Worm (Caenorhabditis elegans) whole organism, L4 larva: ENCODE data around the gene swp-1.

Source experiments
- F26F4.8 ChIP-seq: fragments of 200-800 bp; sonication (Bioruptor generic); conservative IDR thresholded peaks from 2 replicates; pipeline ENCODE4 v1.3.6; 2022; ENCODE audit warnings: missing genetic modification characterization, missing compliant biosample characterization
- F44E2.7 ChIP-seq: fragments of 200-800 bp; sonication (Bioruptor generic); IDR thresholded peaks from 2 replicates; pipeline ENCODE4 v2.1.2; 2022; ENCODE audit warnings: missing genetic modification characterization, missing compliant biosample characterization
- T20F7.1 ChIP-seq: fragments of 200-800 bp; sonication (Bioruptor generic); optimal IDR thresholded peaks from 2 replicates; lab custom pipeline; 2018; ENCODE audit warnings: mild to moderate bottlenecking, missing genetic modification characterization, missing compliant biosample characterization
- T26A8.4 ChIP-seq: fragments of 200-800 bp; sonication (Bioruptor generic); IDR thresholded peaks from 2 replicates; pipeline ENCODE4 v1.3.6; 2022; ENCODE audit warnings: missing genetic modification characterization, missing compliant biosample characterization
- Y5F2A.4 ChIP-seq: fragments of 200-800 bp; sonication (Bioruptor generic); optimal IDR thresholded peaks from 2 replicates; lab custom pipeline; 2018; ENCODE audit warnings: mild to moderate bottlenecking, missing genetic modification characterization, missing compliant biosample characterization
- ZK546.5 ChIP-seq, 2 experiments: sonication (generic microtip); optimal IDR thresholded peaks; 2 replicates each; lab custom pipeline; 2017; ENCODE audit warnings: missing biosample characterization in 2 of 2, missing genetic modification characterization in 2 of 2
- aha-1 ChIP-seq: fragments of 150-350 bp; peaks from one replicate; lab custom pipeline; 2014; ENCODE audit warnings: missing biosample characterization, missing genetic modification characterization
- ceh-28 ChIP-seq: fragments of 150-350 bp; optimal IDR thresholded peaks from 2 replicates; lab custom pipeline; 2014; ENCODE audit warnings: missing biosample characterization, missing genetic modification reagents, missing genetic modification characterization
- ceh-32 ChIP-seq: sonication (generic microtip); optimal IDR thresholded peaks from 2 replicates; lab custom pipeline; 2016; ENCODE audit warnings: mild to moderate bottlenecking, missing genetic modification characterization, missing compliant biosample characterization; ENCODE audit not compliant: poor library complexity
- ceh-44 ChIP-seq: fragments of 200-800 bp; sonication (Bioruptor generic); IDR thresholded peaks from 2 replicates; pipeline ENCODE4 v1.3.6; 2022; ENCODE audit warnings: missing genetic modification reagents, missing genetic modification characterization, missing compliant biosample characterization
- ceh-62 ChIP-seq: sonication (generic microtip); optimal IDR thresholded peaks from 2 replicates; lab custom pipeline; 2017; ENCODE audit warnings: missing biosample characterization, missing genetic modification characterization
- ceh-82 ChIP-seq: sonication (generic microtip); optimal IDR thresholded peaks from 2 replicates; lab custom pipeline; 2017; ENCODE audit warnings: missing biosample characterization, missing genetic modification characterization
- ctbp-1 ChIP-seq: fragments of 200-800 bp; sonication (Bioruptor generic); IDR thresholded peaks from 2 replicates; pipeline ENCODE4 v1.3.6; 2022; ENCODE audit warnings: missing genetic modification reagents, missing genetic modification characterization, missing compliant biosample characterization
- daf-12 ChIP-seq: fragments of 150-350 bp; optimal IDR thresholded peaks from 2 replicates; lab custom pipeline; 2014; ENCODE audit warnings: missing biosample characterization, missing genetic modification reagents, missing genetic modification characterization
- daf-19 ChIP-seq: fragments of 200-800 bp; sonication (Bioruptor generic); conservative IDR thresholded peaks from 2 replicates; pipeline ENCODE4 v1.3.6; 2022; ENCODE audit warnings: missing genetic modification characterization, missing compliant biosample characterization
- dmd-9 ChIP-seq: fragments of 200-800 bp; sonication (Bioruptor generic); IDR thresholded peaks from 2 replicates; pipeline ENCODE4 v1.3.6; 2022; ENCODE audit warnings: missing genetic modification reagents, missing genetic modification characterization, missing compliant biosample characterization
- dpl-1 ChIP-seq: fragments of 150-350 bp; optimal IDR thresholded peaks from 2 replicates; lab custom pipeline; 2014; ENCODE audit warnings: missing biosample characterization, missing genetic modification reagents, missing genetic modification characterization
- duxl-1 ChIP-seq: sonication (generic microtip); optimal IDR thresholded peaks from 2 replicates; lab custom pipeline; 2016; ENCODE audit warnings: mild to moderate bottlenecking, missing genetic modification characterization, moderate library complexity, missing compliant biosample characterization; ENCODE audit not compliant: poor library complexity
- dve-1 ChIP-seq: sonication (generic microtip); optimal IDR thresholded peaks from 2 replicates; lab custom pipeline; 2017; ENCODE audit warnings: antibody characterized with exemption, mild to moderate bottlenecking, missing genetic modification characterization, missing compliant biosample characterization; ENCODE audit not compliant: insufficient read depth
- egl-27 ChIP-seq: sonication (generic microtip); optimal IDR thresholded peaks from 3 replicates; lab custom pipeline; 2017; ENCODE audit warnings: missing biosample characterization, missing genetic modification reagents, missing genetic modification characterization
- hif-1 ChIP-seq, 2 experiments: sonication (generic microtip); optimal IDR thresholded peaks; 2 replicates each; lab custom pipeline; 2016 to 2017; ENCODE audit warnings: missing compliant biosample characterization in 2 of 2, missing genetic modification characterization in 2 of 2, missing genetic modification reagents in 2 of 2, missing genotype in 2 of 2, mild to moderate bottlenecking in 1 of 2
- hlh-30 ChIP-seq: sonication (generic microtip); optimal IDR thresholded peaks from 2 replicates; lab custom pipeline; 2017; ENCODE audit warnings: antibody characterized with exemption, mild to moderate bottlenecking, missing genetic modification characterization, missing compliant biosample characterization; ENCODE audit not compliant: insufficient read depth
- jun-1 ChIP-seq: fragments of 150-350 bp; optimal IDR thresholded peaks from 2 replicates; lab custom pipeline; 2014; ENCODE audit warnings: missing biosample characterization, missing genetic modification reagents, missing genetic modification characterization
- lin-15B ChIP-seq: fragments of 150-350 bp; sonication (generic microtip); optimal IDR thresholded peaks from 3 replicates; lab custom pipeline; 2014; ENCODE audit warnings: missing biosample characterization, missing genetic modification characterization
- lin-29 ChIP-seq: fragments of 200-800 bp; sonication (Bioruptor generic); IDR thresholded peaks from 2 replicates; pipeline ENCODE4 v1.3.6; 2022; ENCODE audit warnings: missing genetic modification reagents, missing genetic modification characterization, missing compliant biosample characterization
- lsy-2 ChIP-seq, 2 experiments: fragments of 150-350 bp in 1 of 2; sonication (generic microtip) in 1 of 2; optimal IDR thresholded peaks; 2 replicates each; lab custom pipeline; 2014 to 2017; ENCODE audit warnings: missing biosample characterization in 2 of 2, missing genetic modification characterization in 2 of 2
- mep-1 ChIP-seq: fragments of 150-350 bp; sonication (generic microtip); optimal IDR thresholded peaks from 3 replicates; lab custom pipeline; 2014; ENCODE audit warnings: missing biosample characterization, missing genetic modification characterization
- mes-2 ChIP-seq: sonication (generic microtip); optimal IDR thresholded peaks from 2 replicates; lab custom pipeline; 2016; ENCODE audit warnings: missing genotype, mild to moderate bottlenecking, missing genetic modification characterization, missing compliant biosample characterization; ENCODE audit not compliant: poor library complexity, severe bottlenecking
- mxl-2 ChIP-seq: fragments of 200-800 bp; sonication (Bioruptor generic); conservative IDR thresholded peaks from 2 replicates; pipeline ENCODE4 v1.3.6; 2022; ENCODE audit warnings: missing genetic modification reagents, missing genetic modification characterization, missing compliant biosample characterization
- mxl-3 ChIP-seq: fragments of 200-800 bp; sonication (Bioruptor generic); optimal IDR thresholded peaks from 2 replicates; lab custom pipeline; 2018; ENCODE audit warnings: mild to moderate bottlenecking, missing genetic modification characterization, missing compliant biosample characterization
- nhr-10 ChIP-seq: fragments of 150-350 bp; optimal IDR thresholded peaks from 2 replicates; lab custom pipeline; 2014; ENCODE audit warnings: missing biosample characterization, missing genetic modification characterization
- nhr-237 ChIP-seq: sonication (generic microtip); optimal IDR thresholded peaks from 2 replicates; lab custom pipeline; 2017; ENCODE audit warnings: missing biosample characterization, missing genetic modification characterization
- nhr-48 ChIP-seq: sonication (generic microtip); optimal IDR thresholded peaks from 2 replicates; lab custom pipeline; 2016; ENCODE audit warnings: mild to moderate bottlenecking, missing genetic modification characterization, missing compliant biosample characterization
- nhr-6 ChIP-seq: fragments of 150-350 bp; optimal IDR thresholded peaks from 2 replicates; lab custom pipeline; 2014; ENCODE audit warnings: missing biosample characterization, missing genetic modification characterization
- nhr-76 ChIP-seq: fragments of 150-350 bp; optimal IDR thresholded peaks from 2 replicates; lab custom pipeline; 2014; ENCODE audit warnings: missing biosample characterization, missing genetic modification characterization
- nhr-77 ChIP-seq: fragments of 150-350 bp; optimal IDR thresholded peaks from 2 replicates; lab custom pipeline; 2014; ENCODE audit warnings: missing biosample characterization, missing genetic modification characterization
- pqm-1 ChIP-seq: sonication (generic microtip); optimal IDR thresholded peaks from 2 replicates; lab custom pipeline; 2017; ENCODE audit warnings: missing biosample characterization, missing genetic modification characterization
- saeg-2 ChIP-seq: fragments of 200-800 bp; sonication (Bioruptor generic); IDR thresholded peaks from 2 replicates; pipeline ENCODE4 v1.3.6; 2022; ENCODE audit warnings: missing genetic modification reagents, missing genetic modification characterization, missing compliant biosample characterization
- set-16 ChIP-seq: fragments of 200-800 bp; sonication (Bioruptor generic); IDR thresholded peaks from 2 replicates; pipeline ENCODE4 v1.3.6; 2022; ENCODE audit warnings: missing genetic modification reagents, missing genetic modification characterization, missing compliant biosample characterization
- spr-3 ChIP-seq: fragments of 200-800 bp; sonication (Bioruptor generic); optimal IDR thresholded peaks from 2 replicates; lab custom pipeline; 2018; ENCODE audit warnings: mild to moderate bottlenecking, missing genetic modification characterization, missing compliant biosample characterization
- tag-97 ChIP-seq: fragments of 200-800 bp; sonication (Bioruptor generic); IDR thresholded peaks from 2 replicates; pipeline ENCODE4 v1.3.6; 2022; ENCODE audit warnings: missing genetic modification characterization, missing compliant biosample characterization
- vab-7 ChIP-seq: fragments of 200-800 bp; sonication (Bioruptor generic); IDR thresholded peaks from 2 replicates; pipeline ENCODE4 v1.3.6; 2022; ENCODE audit warnings: missing genetic modification reagents, missing genetic modification characterization, missing compliant biosample characterization
- zfp-2 ChIP-seq: sonication (generic microtip); optimal IDR thresholded peaks from 2 replicates; lab custom pipeline; 2016; ENCODE audit warnings: mild to moderate bottlenecking, missing genetic modification characterization, missing compliant biosample characterization
- zfp-3 ChIP-seq: fragments of 200-800 bp; sonication (Bioruptor generic); conservative IDR thresholded peaks from 2 replicates; pipeline ENCODE4 v1.3.6; 2022; ENCODE audit warnings: missing genetic modification reagents, missing genetic modification characterization, missing compliant biosample characterization
- ztf-7 ChIP-seq: fragments of 150-350 bp; optimal IDR thresholded peaks from 2 replicates; lab custom pipeline; 2014; ENCODE audit warnings: missing biosample characterization, missing genetic modification characterization

Gene swp-1

DNA sequence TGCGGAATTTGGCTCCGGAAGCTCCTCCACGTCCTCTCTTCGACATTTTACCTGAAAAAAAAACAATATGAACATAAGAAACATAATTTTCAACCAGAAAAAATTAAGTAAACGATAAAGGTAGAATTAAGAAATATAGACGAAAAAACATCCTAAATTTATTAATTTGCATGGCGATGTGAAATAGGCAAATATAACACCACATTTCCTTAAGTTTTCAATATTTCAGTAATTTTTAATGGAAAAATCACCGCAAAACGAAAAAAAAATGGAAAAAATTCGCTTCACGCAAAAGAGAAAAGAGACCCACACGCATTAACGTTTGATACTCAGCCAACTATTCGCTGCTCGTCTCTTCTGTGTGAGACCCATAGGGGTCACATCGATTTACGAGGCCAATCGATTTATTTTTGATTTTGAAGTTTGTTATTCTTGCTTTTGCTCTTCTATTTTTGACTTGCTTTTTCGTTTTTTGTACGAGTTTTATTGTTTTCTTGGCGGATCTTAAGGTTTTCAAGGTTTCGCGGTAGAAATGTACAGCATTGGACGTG is 827 bp upstream of the swp-1 start, which contains the start of gene rpl-23 (continued):
- peak; percentile 13 for TF ChIP-seq nhr-48 (tag; lab: Kevin White, UChicago)
- no peak for TF ChIP-seq set-16 (GFP tag; lab: Robert Waterston, UW)
- no peak for TF ChIP-seq spr-3 (GFP tag; lab: Kevin White, UChicago)
- no peak for TF ChIP-seq lin-29 (GFP tag; lab: Robert Waterston, UW)
- no peak for TF ChIP-seq nhr-76 (tag; lab: Kevin White, UChicago)

DNA sequence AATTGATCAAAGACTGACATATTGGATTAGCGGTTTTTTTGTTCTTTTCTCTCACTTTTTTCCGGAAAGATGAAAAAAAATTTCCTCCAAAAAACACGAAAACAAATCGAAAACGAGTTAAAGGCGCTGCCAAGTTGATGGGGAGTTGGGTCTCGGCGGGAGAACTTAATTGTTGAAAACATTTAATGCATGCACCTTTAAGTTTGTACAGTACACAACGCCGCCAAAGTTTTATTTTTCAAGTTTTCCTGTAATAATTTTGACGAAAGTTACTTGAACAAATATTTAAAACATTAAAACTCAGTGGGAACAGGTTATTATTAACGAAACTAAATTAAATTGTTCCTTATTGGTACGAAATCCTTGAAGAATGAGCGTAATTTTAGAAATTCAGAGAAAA is 3.8 kb downstream of the swp-1 start:
- no peak for TF ChIP-seq ZK546.5 (tag; optimal IDR thresholded peaks at IDR 0.05; lab: Kevin White, UChicago)
- no peak for TF ChIP-seq daf-19
- TF ChIP-seq ceh-32: no peak
- no peak for TF ChIP-seq ceh-28 (tag; lab: Kevin White, UChicago)
- no peak for TF ChIP-seq lsy-2 (tag; optimal IDR thresholded peaks at IDR 0.05; lab: Kevin White, UChicago)
- TF ChIP-seq dmd-9 (GFP tag; lab: Robert Waterston, UW): no peak
- TF ChIP-seq ceh-82 (tag; lab: Kevin White, UChicago): no peak
- TF ChIP-seq nhr-76 (tag; lab: Kevin White, UChicago): no peak
- TF ChIP-seq saeg-2 (GFP tag; lab: Robert Waterston, UW): no peak

DNA sequence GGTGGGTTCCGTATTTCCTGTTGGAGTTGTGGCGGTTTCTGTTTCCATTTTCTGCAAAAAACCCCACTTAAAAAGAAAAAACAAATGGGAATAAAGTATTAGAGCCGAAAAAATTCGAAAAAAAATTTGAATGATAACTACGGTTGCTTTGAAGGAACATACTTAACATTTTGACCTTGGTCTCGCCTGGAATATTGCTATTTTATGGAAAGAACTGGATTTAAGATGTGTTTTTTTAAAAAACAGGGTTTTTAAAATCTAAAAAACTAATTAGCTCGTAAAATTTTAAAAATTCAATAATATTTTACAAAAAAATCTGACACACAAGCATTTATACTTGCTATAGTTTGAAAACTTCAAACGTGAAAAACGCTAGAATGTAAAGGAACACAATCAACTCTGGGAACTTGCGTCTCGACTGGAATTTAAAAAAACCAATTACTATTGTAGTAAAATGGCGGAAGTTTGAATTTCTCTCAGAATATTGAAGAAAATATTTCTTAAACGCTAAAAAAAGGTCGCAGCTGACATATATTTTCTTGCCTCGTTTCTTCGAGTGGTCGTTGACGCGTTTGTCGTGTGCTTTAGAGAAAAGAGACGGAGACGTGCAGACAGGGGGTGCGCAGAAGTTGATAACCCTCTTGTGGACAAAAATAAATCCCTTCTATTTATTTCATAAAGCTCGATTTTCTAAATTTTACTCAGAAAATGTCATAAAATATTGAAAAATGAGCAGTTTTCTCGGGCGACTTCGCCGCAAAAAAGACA is 7.2 kb downstream of the swp-1 start, which contains the start of the genes lgg-3 and rgs-5:
Gene lgg-3 (minus strand): TSS at position 51 of the 768 bp plus-strand sequence.
Gene rgs-5 (plus strand): TSS at position 593 of the 768 bp plus-strand sequence.
- no peak for TF ChIP-seq ceh-82 (tag; lab: Kevin White, UChicago)
- no peak for TF ChIP-seq mxl-3 (GFP tag; lab: Kevin White, UChicago)
- no peak for TF ChIP-seq zfp-2 (tag; lab: Kevin White, UChicago)
- no peak for TF ChIP-seq duxl-1
- TF ChIP-seq Y5F2A.4: no peak
- no peak for TF ChIP-seq ZK546.5 (tag; optimal IDR thresholded peaks at IDR 0.05; lab: Kevin White, UChicago)
- TF ChIP-seq egl-27 (tag; lab: Kevin White, UChicago): no peak
- no peak for TF ChIP-seq nhr-10 (tag; lab: Kevin White, UChicago)
- no peak for TF ChIP-seq T20F7.1 (GFP tag; lab: Kevin White, UChicago)
- TF ChIP-seq nhr-77 (tag; lab: Kevin White, UChicago): no peak
- TF ChIP-seq dve-1 (tag; lab: Kevin White, UChicago): peak; percentile 1
- TF ChIP-seq mxl-2: no peak
- no peak for TF ChIP-seq ztf-7 (tag; lab: Kevin White, UChicago)
- TF ChIP-seq nhr-237 (tag; lab: Kevin White, UChicago): no peak
- no peak for TF ChIP-seq ceh-44
- no peak for TF ChIP-seq T26A8.4
- peak; percentile 60 for TF ChIP-seq mep-1 (tag; lab: Kevin White, UChicago)
- TF ChIP-seq hif-1 (tag; optimal IDR thresholded peaks at IDR 0.05; lab: Kevin White, UChicago): peak in 1 of 2 experiments; percentile 22
- no peak for TF ChIP-seq zfp-3
- peak; percentile 58 for TF ChIP-seq dpl-1
- TF ChIP-seq ceh-62 (tag; lab: Kevin White, UChicago): no peak
- TF ChIP-seq daf-12 (tag; lab: Kevin White, UChicago): no peak
- no peak for TF ChIP-seq aha-1
- peak; percentile 2 for TF ChIP-seq nhr-6 (tag; lab: Kevin White, UChicago)
- TF ChIP-seq hlh-30 (tag; lab: Kevin White, UChicago): peak; percentile 44
- no peak for TF ChIP-seq pqm-1 (tag; lab: Kevin White, UChicago)
- no peak for TF ChIP-seq vab-7 (GFP tag; lab: Robert Waterston, UW)
- TF ChIP-seq ctbp-1 (GFP tag; lab: Robert Waterston, UW): no peak
- no peak for TF ChIP-seq nhr-76 (tag; lab: Kevin White, UChicago)
- no peak for TF ChIP-seq ceh-28 (tag; lab: Kevin White, UChicago)
- TF ChIP-seq tag-97 (GFP tag; lab: Robert Waterston, UW): no peak
- TF ChIP-seq jun-1 (tag; lab: Kevin White, UChicago): no peak
- TF ChIP-seq mes-2 (tag; lab: Kevin White, UChicago): peak; percentile 71
- no peak for TF ChIP-seq F44E2.7 (GFP tag; lab: Robert Waterston, UW)
- TF ChIP-seq lsy-2 (tag; optimal IDR thresholded peaks at IDR 0.05; lab: Kevin White, UChicago): peak in 1 of 2 experiments; percentile 64
- no peak for TF ChIP-seq F26F4.8 (GFP tag; lab: Robert Waterston, UW)
- TF ChIP-seq lin-29 (GFP tag; lab: Robert Waterston, UW): no peak
- TF ChIP-seq lin-15B (tag; lab: Kevin White, UChicago): no peak
